Worm (Caenorhabditis elegans) whole organism, mixed stage, embryonic: ENCODE measurements around the gene K05F6.4.

Source experiments
- M03D4.4 ChIP-seq: sonication (generic microtip); optimal IDR thresholded peaks from 2 replicates; lab custom pipeline; 2017; ENCODE audit warnings: mild to moderate bottlenecking, missing genetic modification characterization, missing compliant biosample characterization
- bed-3 ChIP-seq: fragments of 200-800 bp; sonication (Bioruptor generic); optimal IDR thresholded peaks from 3 replicates; lab custom pipeline; 2018; ENCODE audit warnings: mild to moderate bottlenecking, missing genetic modification characterization, moderate library complexity, missing compliant biosample characterization
- blmp-1 ChIP-seq: fragments of 150-350 bp; optimal IDR thresholded peaks from 2 replicates; lab custom pipeline; 2014; ENCODE audit warnings: missing biosample characterization, missing genetic modification characterization
- ceh-39 ChIP-seq: fragments of 150-350 bp; optimal IDR thresholded peaks from 2 replicates; lab custom pipeline; 2014; ENCODE audit warnings: missing biosample characterization, missing genetic modification characterization
- ceh-43 ChIP-seq: fragments of 200-800 bp; sonication (Bioruptor generic); optimal IDR thresholded peaks from 2 replicates; lab custom pipeline; 2018; ENCODE audit warnings: mild to moderate bottlenecking, missing genetic modification characterization, moderate library complexity, missing compliant biosample characterization
- ceh-83 ChIP-seq: fragments of 200-800 bp; sonication (Bioruptor generic); optimal IDR thresholded peaks from 2 replicates; lab custom pipeline; 2018; ENCODE audit warnings: mild to moderate bottlenecking, missing genetic modification characterization, missing compliant biosample characterization
- ces-1 ChIP-seq: fragments of 150-350 bp; optimal IDR thresholded peaks from 2 replicates; lab custom pipeline; 2014; ENCODE audit warnings: missing biosample characterization, missing genetic modification reagents, missing genetic modification characterization
- cnd-1 ChIP-seq: fragments of 200-800 bp; sonication (Bioruptor generic); optimal IDR thresholded peaks from 2 replicates; lab custom pipeline; 2018; ENCODE audit warnings: mild to moderate bottlenecking, missing genetic modification characterization, missing compliant biosample characterization
- elt-1 ChIP-seq: sonication (generic microtip); optimal IDR thresholded peaks from 2 replicates; lab custom pipeline; 2017; ENCODE audit warnings: missing genetic modification characterization, mild to moderate bottlenecking, missing compliant biosample characterization, antibody characterized with exemption, moderate library complexity, borderline replicate concordance; ENCODE audit not compliant: insufficient read depth
- elt-3 ChIP-seq: fragments of 150-350 bp; optimal IDR thresholded peaks from 2 replicates; lab custom pipeline; 2014; ENCODE audit warnings: missing biosample characterization, missing genetic modification characterization
- hlh-1 ChIP-seq: fragments of 150-350 bp; optimal IDR thresholded peaks from 2 replicates; lab custom pipeline; 2014; ENCODE audit warnings: missing biosample characterization, missing genetic modification reagents, missing genetic modification characterization
- lin-13 ChIP-seq: fragments of 150-350 bp; optimal IDR thresholded peaks from 2 replicates; lab custom pipeline; 2014; ENCODE audit warnings: missing biosample characterization, missing genetic modification characterization
- lin-32 ChIP-seq: fragments of 200-800 bp; sonication (Bioruptor generic); optimal IDR thresholded peaks from 2 replicates; lab custom pipeline; 2018; ENCODE audit warnings: mild to moderate bottlenecking, missing genetic modification characterization, missing compliant biosample characterization
- lsy-2 ChIP-seq: fragments of 150-350 bp; optimal IDR thresholded peaks from 2 replicates; lab custom pipeline; 2014; ENCODE audit warnings: missing biosample characterization, missing genetic modification characterization
- mab-5 ChIP-seq: fragments of 150-350 bp; optimal IDR thresholded peaks from 2 replicates; lab custom pipeline; 2014; ENCODE audit warnings: missing biosample characterization, missing genetic modification characterization
- mep-1 ChIP-seq: fragments of 150-350 bp; optimal IDR thresholded peaks from 2 replicates; lab custom pipeline; 2017; ENCODE audit warnings: missing biosample characterization, missing genetic modification reagents, missing genetic modification characterization, inconsistent platforms
- mls-2 ChIP-seq: sonication (generic microtip); optimal IDR thresholded peaks from 2 replicates; lab custom pipeline; 2016; ENCODE audit warnings: mild to moderate bottlenecking, missing genetic modification characterization, moderate library complexity, missing compliant biosample characterization
- nhr-12 ChIP-seq: fragments of 150-350 bp; optimal IDR thresholded peaks from 2 replicates; lab custom pipeline; 2014; ENCODE audit warnings: missing biosample characterization, missing genetic modification characterization
- nhr-28 ChIP-seq: fragments of 150-350 bp; optimal IDR thresholded peaks from 2 replicates; lab custom pipeline; 2014; ENCODE audit warnings: missing biosample characterization, missing genetic modification characterization
- pha-4 ChIP-seq: fragments of 150-350 bp; optimal IDR thresholded peaks from 2 replicates; lab custom pipeline; 2018; ENCODE audit warnings: missing biosample characterization, missing genetic modification reagents, missing genetic modification characterization
- sem-2 ChIP-seq: fragments of 200-800 bp; sonication (Bioruptor generic); optimal IDR thresholded peaks from 2 replicates; lab custom pipeline; 2018; ENCODE audit warnings: mild to moderate bottlenecking, missing genetic modification characterization, missing compliant biosample characterization
- snpc-4 ChIP-seq: fragments of 150-350 bp; optimal IDR thresholded peaks from 2 replicates; lab custom pipeline; 2014; ENCODE audit warnings: missing biosample characterization, missing genetic modification characterization
- sptf-1 ChIP-seq: sonication (generic microtip); optimal IDR thresholded peaks from 2 replicates; lab custom pipeline; 2017; ENCODE audit warnings: mild to moderate bottlenecking, missing genetic modification characterization, moderate library complexity, missing compliant biosample characterization
- tbx-8 ChIP-seq: fragments of 200-800 bp; sonication (Bioruptor generic); optimal IDR thresholded peaks from 2 replicates; lab custom pipeline; 2018; ENCODE audit warnings: mild to moderate bottlenecking, missing genetic modification characterization, moderate library complexity, missing compliant biosample characterization
- unc-120 ChIP-seq: sonication (generic microtip); optimal IDR thresholded peaks from 2 replicates; lab custom pipeline; 2017; ENCODE audit warnings: missing genetic modification characterization, missing compliant biosample characterization; ENCODE audit not compliant: poor library complexity, severe bottlenecking
- unc-39 ChIP-seq: fragments of 150-350 bp; optimal IDR thresholded peaks from 2 replicates; lab custom pipeline; 2014; ENCODE audit warnings: missing biosample characterization, missing genetic modification characterization
- unc-62 ChIP-seq: fragments of 150-350 bp; optimal IDR thresholded peaks from 2 replicates; lab custom pipeline; 2014; ENCODE audit warnings: missing biosample characterization, missing genetic modification reagents, missing genetic modification characterization
- zip-8 ChIP-seq: fragments of 150-350 bp; optimal IDR thresholded peaks from 2 replicates; lab custom pipeline; 2014; ENCODE audit warnings: missing biosample characterization, missing genetic modification characterization
- ztf-11 ChIP-seq: fragments of 150-350 bp; optimal IDR thresholded peaks from 2 replicates; lab custom pipeline; 2014; ENCODE audit warnings: missing biosample characterization, missing genetic modification characterization

The K05F6.4 gene

ce11 chrII:1579886-1580285 lies 36.6 kb downstream of the K05F6.4 start, which contains the start of gene math-38:
TSS of gene math-38 (minus strand) at chrII:1579986.
- no peak for TF ChIP-seq lin-32 (GFP tag; lab: Kevin White, UChicago)
- no peak for TF ChIP-seq snpc-4 (tag; lab: Kevin White, UChicago)

- TF ChIP-seq lin-32 (GFP tag; lab: Kevin White, UChicago) (no peak), mep-1 (tag; lab: Kevin White, UChicago) (no peak), sptf-1 (tag; lab: Kevin White, UChicago) (no peak), unc-120 (tag; lab: Kevin White, UChicago) (no peak), mls-2 (no peak), lsy-2 (tag; lab: Kevin White, UChicago) (no peak), nhr-28 (tag; lab: Kevin White, UChicago) (no peak), ces-1 (no peak), cnd-1 (tag; lab: Kevin White, UChicago) (no peak), lin-13 (tag; lab: Kevin White, UChicago) (no peak), elt-3 (no peak), ceh-39 (tag; lab: Kevin White, UChicago) (no peak), ceh-43 (GFP tag; lab: Kevin White, UChicago) (no peak), blmp-1 (tag; lab: Kevin White, UChicago) (no peak), snpc-4 (tag; lab: Kevin White, UChicago) (no peak), elt-1 (tag; lab: Kevin White, UChicago) (no peak), hlh-1 (tag; lab: Kevin White, UChicago) (no peak)
These were observed 40.9 kb downstream of the K05F6.4 start, which contains the start of gene clec-21 for ce11 chrII:1584140-1584539. TSS of gene clec-21 (minus strand) at chrII:1584240.

- TF ChIP-seq elt-3 (no peak), sptf-1 (tag; lab: Kevin White, UChicago) (no peak), unc-62 (GFP tag; lab: Kevin White, UChicago) (no peak), mab-5 (no peak), sem-2 (GFP tag; lab: Kevin White, UChicago) (no peak), snpc-4 (tag; lab: Kevin White, UChicago) (no peak), ces-1 (no peak), ceh-83 (GFP tag; lab: Kevin White, UChicago) (no peak), unc-39 (tag; lab: Kevin White, UChicago) (no peak), M03D4.4 (tag; lab: Kevin White, UChicago) (no peak), ceh-43 (GFP tag; lab: Kevin White, UChicago) (no peak), nhr-12 (tag; lab: Kevin White, UChicago) (no peak), elt-1 (tag; lab: Kevin White, UChicago) (no peak), unc-120 (tag; lab: Kevin White, UChicago) (no peak), zip-8 (tag; lab: Kevin White, UChicago) (no peak), ztf-11 (no peak)
These were observed 43.0 kb downstream of the K05F6.4 start, which contains the start of gene T07H3.8 for ce11 chrII:1586305-1586704. TSS of gene T07H3.8 (plus strand) at chrII:1586605.

ce11 chrII:1589845-1590244 lies 46.6 kb downstream of the K05F6.4 start, which contains the start of gene T07H3.7:
TSS of gene T07H3.7 (minus strand) at chrII:1589945.
- TF ChIP-seq elt-1 (tag; lab: Kevin White, UChicago) (no peak), mep-1 (tag; lab: Kevin White, UChicago) (no peak), unc-39 (tag; lab: Kevin White, UChicago) (no peak), bed-3 (GFP tag; lab: Kevin White, UChicago) (no peak), tbx-8 (GFP tag; lab: Kevin White, UChicago) (no peak), pha-4 (tag; lab: Kevin White, UChicago) (no peak)
